Fruit fly (Drosophila melanogaster) whole organism, embryonic: ENCODE data around the gene CG3918.

Experiments
- Atf-2 ChIP-seq: fragments of 200-800 bp; sonication (Bioruptor generic); optimal IDR thresholded peaks from 2 replicates; lab custom pipeline; 2016; ENCODE audit warnings: missing biosample characterization, missing genetic modification characterization
- CG1024 ChIP-seq: fragments of 200-800 bp; sonication (Bioruptor generic); IDR thresholded peaks from 2 replicates; pipeline ENCODE4 v1.3.6; 2022; ENCODE audit warnings: missing biosample characterization, missing genetic modification characterization
- CG10267 ChIP-seq: fragments of 200-800 bp; sonication (Bioruptor generic); optimal IDR thresholded peaks from 2 replicates; lab custom pipeline; 2018; ENCODE audit warnings: missing biosample characterization, mild to moderate bottlenecking, missing genetic modification characterization, moderate library complexity
- CG11247 ChIP-seq: fragments of 200-800 bp; sonication (Bioruptor generic); IDR thresholded peaks from 2 replicates; pipeline ENCODE4 v1.3.6; 2022; ENCODE audit warnings: missing biosample characterization, missing genetic modification characterization
- CG12236 ChIP-seq: fragments of 200-800 bp; sonication (Bioruptor generic); optimal IDR thresholded peaks from 2 replicates; lab custom pipeline; 2016; ENCODE audit warnings: missing biosample characterization, missing genetic modification characterization
- CG12299 ChIP-seq: fragments of 200-800 bp; sonication (Bioruptor generic); optimal IDR thresholded peaks from 2 replicates; lab custom pipeline; 2018; ENCODE audit warnings: missing biosample characterization, mild to moderate bottlenecking, missing genetic modification characterization
- CG14667 ChIP-seq: fragments of 200-800 bp; sonication (Bioruptor generic); IDR thresholded peaks from 2 replicates; pipeline ENCODE4 v1.3.6; 2022; ENCODE audit warnings: missing biosample characterization, missing genetic modification characterization
- CG1602 ChIP-seq: fragments of 200-800 bp; sonication (Bioruptor generic); optimal IDR thresholded peaks from 3 replicates; lab custom pipeline; 2016; ENCODE audit warnings: missing biosample characterization, missing genetic modification characterization
- CG17186 ChIP-seq: fragments of 200-800 bp; sonication (Bioruptor generic); optimal IDR thresholded peaks from 3 replicates; lab custom pipeline; 2017; ENCODE audit warnings: missing biosample characterization, missing genetic modification reagents, missing genetic modification characterization
- CG17328 ChIP-seq: fragments of 200-800 bp; sonication (Bioruptor generic); IDR thresholded peaks from 2 replicates; pipeline ENCODE4 v1.3.6; 2022; ENCODE audit warnings: missing biosample characterization, missing genetic modification characterization
- CG2202 ChIP-seq: fragments of 200-800 bp; sonication (Bioruptor generic); optimal IDR thresholded peaks from 2 replicates; lab custom pipeline; 2018; ENCODE audit warnings: missing biosample characterization, mild to moderate bottlenecking, missing genetic modification characterization
- CG31224 ChIP-seq: fragments of 200-800 bp; sonication (Bioruptor generic); IDR thresholded peaks from 2 replicates; pipeline ENCODE4 v1.3.6; 2022; ENCODE audit warnings: missing biosample characterization, missing genetic modification characterization
- CG33557 ChIP-seq: fragments of 200-800 bp; sonication (Bioruptor generic); optimal IDR thresholded peaks from 2 replicates; lab custom pipeline; 2019; ENCODE audit warnings: missing biosample characterization, mild to moderate bottlenecking, missing genetic modification characterization, moderate library complexity
- CG6254 ChIP-seq: fragments of 200-800 bp; sonication (Bioruptor generic); optimal IDR thresholded peaks from 3 replicates; lab custom pipeline; 2017; ENCODE audit warnings: mild to moderate bottlenecking, missing biosample characterization, missing genetic modification reagents, missing genetic modification characterization
- CG6654 ChIP-seq: fragments of 200-800 bp; sonication (Bioruptor generic); optimal IDR thresholded peaks from 2 replicates; lab custom pipeline; 2017; ENCODE audit warnings: missing biosample characterization, mild to moderate bottlenecking, missing genetic modification characterization
- CG7745 ChIP-seq: fragments of 200-800 bp; sonication (Bioruptor generic); optimal IDR thresholded peaks from 2 replicates; lab custom pipeline; 2018; ENCODE audit warnings: missing biosample characterization, mild to moderate bottlenecking, missing genetic modification characterization, moderate library complexity
- CG7839 ChIP-seq: fragments of 200-800 bp; sonication (Bioruptor generic); optimal IDR thresholded peaks from 3 replicates; lab custom pipeline; 2018; ENCODE audit warnings: missing biosample characterization, mild to moderate bottlenecking, missing genetic modification characterization, moderate library complexity
- CG8281 ChIP-seq: fragments of 200-800 bp; sonication (Bioruptor generic); optimal IDR thresholded peaks from 2 replicates; lab custom pipeline; 2018; ENCODE audit warnings: missing biosample characterization, mild to moderate bottlenecking, missing genetic modification characterization, moderate library complexity
- CTCF ChIP-seq: fragments of 200-800 bp; sonication (Bioruptor generic); optimal IDR thresholded peaks from 2 replicates; lab custom pipeline; 2017; ENCODE audit warnings: missing biosample characterization, mild to moderate bottlenecking, missing genetic modification characterization, moderate library complexity
- CrebB ChIP-seq: fragments of 200-800 bp; sonication (Bioruptor generic); optimal IDR thresholded peaks from 3 replicates; lab custom pipeline; 2018; ENCODE audit warnings: missing biosample characterization, mild to moderate bottlenecking, missing genetic modification characterization
- Dbx ChIP-seq: fragments of 200-800 bp; sonication (Bioruptor generic); IDR thresholded peaks from 3 replicates; pipeline ENCODE4 v1.3.6; 2022; ENCODE audit warnings: missing biosample characterization, missing genetic modification characterization
- ERR ChIP-seq: fragments of 200-800 bp; sonication (Bioruptor generic); optimal IDR thresholded peaks from 2 replicates; lab custom pipeline; 2016; ENCODE audit warnings: missing biosample characterization, missing genetic modification characterization
- Eip74EF ChIP-seq, 2 experiments: fragments of 200-800 bp in 1 of 2; fragments of >200 bp in 1 of 2; sonication (Bioruptor generic) in 1 of 2; optimal IDR thresholded peaks; 2 replicates each; lab custom pipeline; 2017 to 2019; ENCODE audit warnings: missing biosample characterization in 2 of 2, missing genetic modification characterization in 2 of 2, mild to moderate bottlenecking in 1 of 2, moderate library complexity in 1 of 2
- Ets65A ChIP-seq: fragments of 200-800 bp; sonication (Bioruptor generic); peaks from one replicate; lab custom pipeline; 2016; ENCODE audit warnings: missing biosample characterization, missing genetic modification characterization
- Gsc ChIP-seq: fragments of 200-800 bp; sonication (Bioruptor generic); IDR thresholded peaks from 2 replicates; pipeline ENCODE4 v1.3.6; 2022; ENCODE audit warnings: missing biosample characterization, missing genetic modification characterization
- HHEX ChIP-seq: fragments of 200-800 bp; sonication (Bioruptor generic); optimal IDR thresholded peaks from 3 replicates; lab custom pipeline; 2017; ENCODE audit warnings: missing biosample characterization, mild to moderate bottlenecking, missing genetic modification characterization, missing genetic modification reagents
- Lhr ChIP-seq: fragments of 200-800 bp; sonication (Bioruptor generic); optimal IDR thresholded peaks from 3 replicates; lab custom pipeline; 2017; ENCODE audit warnings: mild to moderate bottlenecking, missing biosample characterization, missing genetic modification reagents, missing genetic modification characterization
- MTF-1 ChIP-seq: fragments of 200-800 bp; sonication (Bioruptor generic); optimal IDR thresholded peaks from 2 replicates; lab custom pipeline; 2018; ENCODE audit warnings: missing biosample characterization, mild to moderate bottlenecking, missing genetic modification characterization, borderline replicate concordance
- Pdp1 ChIP-seq, 2 experiments: fragments of 200-800 bp; sonication (Bioruptor generic); optimal IDR thresholded peaks; 3 replicates each; lab custom pipeline; 2016; ENCODE audit warnings: missing biosample characterization in 2 of 2, missing genetic modification characterization in 2 of 2, mild to moderate bottlenecking in 1 of 2, moderate library complexity in 1 of 2
- Vsx1 ChIP-seq: fragments of 200-800 bp; sonication (Bioruptor generic); optimal IDR thresholded peaks from 2 replicates; lab custom pipeline; 2017; ENCODE audit warnings: missing biosample characterization, mild to moderate bottlenecking, missing genetic modification characterization, missing genetic modification reagents
- bigmax ChIP-seq: fragments of 200-800 bp; sonication (Bioruptor generic); optimal IDR thresholded peaks from 2 replicates; lab custom pipeline; 2018; ENCODE audit warnings: missing biosample characterization, mild to moderate bottlenecking, missing genetic modification characterization
- chinmo ChIP-seq: fragments of 200-800 bp; sonication (Bioruptor generic); IDR thresholded peaks from 4 replicates; pipeline ENCODE4 v1.3.6; 2022; ENCODE audit warnings: missing biosample characterization, missing genetic modification characterization; ENCODE audit not compliant: partially characterized antibody
- esg ChIP-seq: fragments of 200-800 bp; sonication (Bioruptor generic); conservative IDR thresholded peaks from 2 replicates; pipeline ENCODE4 v1.3.6; 2022; ENCODE audit warnings: missing biosample characterization, missing genetic modification characterization
- fd3F ChIP-seq: fragments of 200-800 bp; sonication (Bioruptor generic); optimal IDR thresholded peaks from 2 replicates; lab custom pipeline; 2018; ENCODE audit warnings: missing biosample characterization, mild to moderate bottlenecking, missing genetic modification characterization, moderate library complexity
- fd64A ChIP-seq: fragments of 200-800 bp; sonication (Bioruptor generic); optimal IDR thresholded peaks from 3 replicates; lab custom pipeline; 2018; ENCODE audit warnings: missing biosample characterization, mild to moderate bottlenecking, missing genetic modification characterization
- gcm2 ChIP-seq: fragments of 200-800 bp; sonication (Bioruptor generic); optimal IDR thresholded peaks from 2 replicates; lab custom pipeline; 2016; ENCODE audit warnings: missing biosample characterization, missing genetic modification characterization
- insv ChIP-seq, 2 experiments: fragments of 200-800 bp; sonication (Bioruptor generic); optimal IDR thresholded peaks; 3 replicates each; lab custom pipeline; 2016 to 2018; ENCODE audit warnings: missing biosample characterization in 2 of 2, missing genetic modification characterization in 2 of 2
- knrl ChIP-seq: fragments of 200-800 bp; sonication (Bioruptor generic); IDR thresholded peaks from 3 replicates; pipeline ENCODE4 v1.3.6; 2022; ENCODE audit warnings: missing biosample characterization, missing genetic modification characterization; ENCODE audit not compliant: partially characterized antibody
- lola ChIP-seq, 3 experiments: fragments of >200 bp in 2 of 3; fragments of 200-800 bp in 1 of 3; sonication (Bioruptor generic) in 1 of 3; optimal IDR thresholded peaks; 2 replicates each; lab custom pipeline; 2017 to 2019; ENCODE audit warnings: missing biosample characterization in 3 of 3, missing genetic modification characterization in 3 of 3, mild to moderate bottlenecking in 1 of 3, moderate library complexity in 1 of 3
- mirr ChIP-seq: fragments of 200-800 bp; sonication (Bioruptor generic); optimal IDR thresholded peaks from 3 replicates; lab custom pipeline; 2018; ENCODE audit warnings: missing biosample characterization, mild to moderate bottlenecking, missing genetic modification characterization
- nau ChIP-seq: fragments of 200-800 bp; sonication (Bioruptor generic); optimal IDR thresholded peaks from 3 replicates; lab custom pipeline; 2017; ENCODE audit warnings: missing biosample characterization, mild to moderate bottlenecking, missing genetic modification characterization, missing genetic modification reagents
- sens-2 ChIP-seq: fragments of 200-800 bp; sonication (Bioruptor generic); IDR thresholded peaks from 2 replicates; pipeline ENCODE4 v1.3.6; 2022; ENCODE audit warnings: missing biosample characterization, missing genetic modification characterization
- stwl ChIP-seq: fragments of 200-800 bp; sonication (Bioruptor generic); optimal IDR thresholded peaks from 3 replicates; lab custom pipeline; 2018; ENCODE audit warnings: missing biosample characterization, mild to moderate bottlenecking, missing genetic modification characterization, moderate library complexity
- trh ChIP-seq: fragments of 200-800 bp; sonication (Bioruptor generic); optimal IDR thresholded peaks from 2 replicates; lab custom pipeline; 2016; ENCODE audit warnings: missing biosample characterization, missing genetic modification characterization
- tup ChIP-seq: fragments of 200-800 bp; sonication (Bioruptor generic); optimal IDR thresholded peaks from 2 replicates; lab custom pipeline; 2016; ENCODE audit warnings: missing biosample characterization, mild to moderate bottlenecking, missing genetic modification characterization, moderate library complexity
- tx ChIP-seq: fragments of 200-800 bp; sonication (Bioruptor generic); optimal IDR thresholded peaks from 2 replicates; lab custom pipeline; 2016; ENCODE audit warnings: missing biosample characterization, missing genetic modification characterization

CG3918 gene

DNA sequence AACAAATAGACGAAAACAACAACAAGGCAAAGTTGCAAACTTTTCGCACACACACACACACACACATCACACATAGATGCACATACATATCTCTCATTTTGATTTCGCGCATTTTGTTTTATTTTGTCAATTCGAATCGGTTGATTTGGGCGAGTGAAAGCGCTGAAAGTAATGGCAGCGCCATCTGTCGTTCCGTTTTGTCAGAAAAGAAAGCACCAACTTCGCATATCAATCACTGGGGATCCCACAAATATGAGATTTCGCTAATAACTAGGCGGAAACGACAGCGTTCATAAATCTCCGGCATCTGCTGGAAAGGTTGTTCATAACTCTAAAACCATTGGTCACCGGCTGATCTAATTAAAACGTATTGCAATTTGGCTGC, 25.8 kb downstream of the CG3918 start:
- TF ChIP-seq CTCF (GFP tag; lab: Kevin White, UChicago) (peak; percentile 81), knrl (GFP tag; lab: Robert Waterston, UW) (no peak)

- no peak for TF ChIP-seq trh
- no peak for TF ChIP-seq CG7839
- no peak for TF ChIP-seq CG6654 (GFP tag; lab: Kevin White, UChicago)
- TF ChIP-seq CG33557: no peak
- no peak for TF ChIP-seq esg
- TF ChIP-seq Ets65A (GFP tag; lab: Kevin White, UChicago): peak; percentile 76
- TF ChIP-seq CG8281 (tag; lab: Kevin White, UChicago): no peak
- no peak for TF ChIP-seq mirr (GFP tag; lab: Kevin White, UChicago)
- no peak for TF ChIP-seq tx (GFP tag; lab: Kevin White, UChicago)
- TF ChIP-seq chinmo: peak; percentile 41; the same call in 1 of the 4 replicates
- TF ChIP-seq CG14667 (GFP tag; lab: Robert Waterston, UW): no peak
Observed at dm6 chrX:6551464-6551863, 27.2 kb downstream of the CG3918 start.

DNA sequence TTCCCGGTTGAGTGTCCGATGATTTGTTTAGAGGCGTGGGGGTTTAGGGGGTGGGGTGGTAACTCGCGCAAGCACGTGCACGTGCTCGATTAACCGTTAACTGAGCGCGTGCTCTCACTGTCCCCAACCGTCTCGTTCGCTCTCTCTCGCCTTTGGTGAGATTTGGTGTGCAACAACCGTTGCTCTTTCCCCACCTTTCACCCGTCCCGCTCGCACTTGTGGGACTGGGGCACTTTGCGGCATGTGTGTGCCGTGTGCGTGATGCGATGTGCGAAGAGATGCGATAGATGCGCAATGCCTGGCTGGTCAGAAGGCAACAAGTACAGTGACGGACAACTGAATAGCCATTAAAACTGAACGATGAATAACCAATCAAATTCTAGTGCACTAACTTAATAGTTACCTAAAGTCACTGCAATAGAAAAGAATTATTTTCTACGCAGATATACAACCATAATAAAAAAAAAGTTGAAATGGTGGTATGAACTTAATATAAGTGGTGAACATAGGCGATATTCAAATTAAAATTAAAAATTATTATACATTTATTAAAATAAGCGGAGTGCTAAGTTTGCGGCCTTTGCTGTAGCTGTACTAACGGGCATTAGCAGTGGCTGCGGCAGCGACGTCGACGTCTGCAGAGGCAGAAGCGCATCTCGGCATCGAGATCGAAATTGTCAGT, 47.1 kb downstream of the CG3918 start:
- TF ChIP-seq Gsc (GFP tag; lab: Robert Waterston, UW) (peak; percentile 69), CG17186 (peak; percentile 52), CG10267 (peak; percentile 90), CrebB (tag; lab: Kevin White, UChicago) (peak; percentile 54), CG1602 (GFP tag; lab: Kevin White, UChicago) (peak; percentile 77), CG1024 (peak; percentile 48; the same call in 1 of the 2 replicates), CG12299 (peak; percentile 84), tup (GFP tag; lab: Kevin White, UChicago) (peak; percentile 35), ERR (no peak), gcm2 (peak; percentile 8), Pdp1 (GFP tag; optimal IDR thresholded peaks at IDR 0.05; lab: Kevin White, UChicago) (peak; percentile 52 to 60), CG2202 (tag; lab: Kevin White, UChicago) (peak; percentile 88), CG31224 (GFP tag; lab: Robert Waterston, UW) (peak; percentile 65), bigmax (GFP tag; lab: Kevin White, UChicago) (peak; percentile 16), Vsx1 (peak; percentile 74), stwl (tag; lab: Kevin White, UChicago) (peak; percentile 11), HHEX (GFP tag; lab: Kevin White, UChicago) (peak; percentile 76), Atf-2 (GFP tag; lab: Kevin White, UChicago) (peak; percentile 15), Lhr (GFP tag; lab: Kevin White, UChicago) (peak; percentile 80), CG11247 (GFP tag; lab: Robert Waterston, UW) (peak; percentile 46; the same call in 1 of the 2 replicates), fd3F (peak; percentile 65), chinmo (0 out of 4 replicates have a peak, but pooled peaks have one; percentile 40), MTF-1 (GFP tag; lab: Kevin White, UChicago) (peak; percentile 97), lola (GFP tag; optimal IDR thresholded peaks at IDR 0.05; lab: Kevin White, UChicago) (peak in 1 of 3 experiments; percentile 94), fd64A (GFP tag; lab: Kevin White, UChicago) (peak; percentile 70), sens-2 (peak; percentile 62; the same call in 1 of the 2 replicates), CG17328 (GFP tag; lab: Robert Waterston, UW) (peak; percentile 85), CG6254 (GFP tag; lab: Kevin White, UChicago) (peak; percentile 90), insv (GFP tag; optimal IDR thresholded peaks at IDR 0.05; lab: Kevin White, UChicago) (peak in 1 of 2 experiments; percentile 20), Eip74EF (GFP tag; optimal IDR thresholded peaks at IDR 0.05; lab: Kevin White, UChicago) (peak in 1 of 2 experiments; percentile 86), Dbx (GFP tag; lab: Robert Waterston, UW) (peak; percentile 64; the same call in 2 of the 3 replicates), CG12236 (no peak), nau (GFP tag; lab: Kevin White, UChicago) (peak; percentile 86), CG7745 (tag; lab: Kevin White, UChicago) (peak; percentile 28)
